Worm (Caenorhabditis elegans): Measurements from ENCODE around the gene egl-23.

- no peak for TF ChIP-seq skn-1 (tag; optimal IDR thresholded peaks at IDR 0.05)
- TF ChIP-seq alr-1 (tag; optimal IDR thresholded peaks at IDR 0.05): no peak
- no peak for TF ChIP-seq mab-5 (tag; optimal IDR thresholded peaks at IDR 0.05)
- no peak for TF ChIP-seq zag-1 (tag; optimal IDR thresholded peaks at IDR 0.05)
- TF ChIP-seq ceh-82 (tag; optimal IDR thresholded peaks at IDR 0.05): no peak
- no peak for TF ChIP-seq nhr-77 (tag; optimal IDR thresholded peaks at IDR 0.05)
- TF ChIP-seq lin-13 (GFP tag; optimal IDR thresholded peaks at IDR 0.05): no peak
- TF ChIP-seq crh-2 (tag; optimal IDR thresholded peaks at IDR 0.05): no peak
- TF ChIP-seq sem-4 (tag; optimal IDR thresholded peaks at IDR 0.05): no peak
- TF ChIP-seq ama-1 (optimal IDR thresholded peaks at IDR 0.05): no peak
- TF ChIP-seq lin-11 (tag; optimal IDR thresholded peaks at IDR 0.05): no peak
- no peak for TF ChIP-seq fos-1 (tag; optimal IDR thresholded peaks at IDR 0.05)
These were observed 43.7 kb upstream of the egl-23 start for ce11 chrIV:13945188-13945587.

Data from whole organism, L2 larva.